Fruit fly (Drosophila melanogaster) whole organism, pupa: Measurements from ENCODE around the gene Tailor.

ENCODE experiments used
- CG10348 ChIP-seq: fragments of 200-800 bp; sonication (Bioruptor generic); IDR thresholded peaks from 2 replicates; pipeline ENCODE4 v1.3.6; 2022; ENCODE audit warnings: missing biosample characterization, missing genetic modification characterization
- CG4496 ChIP-seq: fragments of 200-800 bp; sonication (Bioruptor generic); IDR thresholded peaks from 3 replicates; pipeline ENCODE4 v1.3.6; 2022; ENCODE audit warnings: missing biosample characterization, missing genetic modification characterization
- CG9948 ChIP-seq: fragments of 200-800 bp; sonication (Bioruptor generic); optimal IDR thresholded peaks from 2 replicates; lab custom pipeline; 2018; ENCODE audit warnings: missing biosample characterization, mild to moderate bottlenecking, missing genetic modification characterization, moderate library complexity
- EcR ChIP-seq: fragments of 200-800 bp; sonication (Bioruptor generic); optimal IDR thresholded peaks from 3 replicates; lab custom pipeline; 2019; ENCODE audit warnings: missing biosample characterization, missing genetic modification characterization, mild to moderate bottlenecking, moderate library complexity, missing genetic modification reagents
- Ets98B ChIP-seq: fragments of 200-800 bp; sonication (Bioruptor generic); IDR thresholded peaks from 2 replicates; pipeline ENCODE4 v1.3.6; 2022; ENCODE audit warnings: missing biosample characterization, missing genetic modification characterization

DNA sequence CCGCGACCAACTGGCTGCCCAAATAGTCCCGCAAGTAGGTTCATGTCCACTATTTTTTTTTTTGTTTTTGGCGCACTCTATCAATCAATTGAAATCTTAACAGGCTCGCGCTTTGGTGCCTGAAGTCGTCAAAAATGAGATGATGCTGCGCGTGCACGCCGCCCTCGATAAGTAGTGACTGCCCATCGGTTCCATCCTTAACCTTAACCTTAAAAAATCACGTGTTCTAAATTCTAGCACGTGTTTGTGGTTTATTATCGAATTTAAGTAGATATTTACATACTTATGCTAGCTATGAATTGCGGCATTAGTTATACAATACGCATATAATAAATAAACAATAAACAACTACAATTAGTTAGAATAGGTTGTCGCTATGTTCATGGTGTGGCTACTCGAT, 8.5 kb upstream of the Tailor start:
- TF ChIP-seq CG10348 (GFP tag; lab: Robert Waterston, UW) = no peak
- no peak for TF ChIP-seq Ets98B (GFP tag; lab: Robert Waterston, UW)
- TF ChIP-seq CG9948 (tag; lab: Kevin White, UChicago) = no peak
- TF ChIP-seq EcR (GFP tag; lab: Kevin White, UChicago) = no peak
- TF ChIP-seq CG4496 (GFP tag; lab: Robert Waterston, UW) = no peak
